Fruit fly (Drosophila melanogaster) S2 (cell line): ENCODE measurements around the gene CYLD.

Experiments
- CG8478 ChIP-seq: fragments of >200 bp; optimal IDR thresholded peaks from 2 replicates; lab custom pipeline; 2018
- CTCF ChIP-seq, 2 experiments: fragments of >200 bp; optimal IDR thresholded peaks; 2 replicates each; lab custom pipeline; 2018

dm6 chr2L:10320174-10320775, 20.6 kb upstream of the CYLD start:
- TF ChIP-seq CG8478 (no peak), CTCF (optimal IDR thresholded peaks at IDR 0.05; lab: Kevin White, UChicago) (no peak)
